Worm (Caenorhabditis elegans) whole organism, young adult: ENCODE data around the gene haf-1.

ENCODE experiments used
- F22D6.2 ChIP-seq: sonication (generic microtip); optimal IDR thresholded peaks from 2 replicates; lab custom pipeline; 2016; ENCODE audit warnings: mild to moderate bottlenecking, missing genetic modification characterization, missing compliant biosample characterization
- F23B12.7 ChIP-seq: sonication (generic microtip); optimal IDR thresholded peaks from 2 replicates; lab custom pipeline; 2017; ENCODE audit warnings: missing genetic modification characterization, mild to moderate bottlenecking, missing compliant biosample characterization, antibody characterized with exemption, moderate library complexity; ENCODE audit not compliant: insufficient read depth
- F37B4.10 ChIP-seq: fragments of 200-800 bp; sonication (Bioruptor generic); IDR thresholded peaks from 2 replicates; pipeline ENCODE4 v1.3.6; 2022; ENCODE audit warnings: missing genetic modification characterization, missing compliant biosample characterization
- F49E8.2 ChIP-seq: sonication (generic microtip); optimal IDR thresholded peaks from 3 replicates; lab custom pipeline; 2017; ENCODE audit warnings: missing genetic modification characterization, mild to moderate bottlenecking, missing compliant biosample characterization, antibody characterized with exemption, moderate library complexity; ENCODE audit not compliant: insufficient read depth
- F55B11.4 ChIP-seq: sonication (generic microtip); optimal IDR thresholded peaks from 2 replicates; lab custom pipeline; 2016; ENCODE audit warnings: missing compliant biosample characterization, missing genetic modification characterization, borderline replicate concordance; ENCODE audit not compliant: insufficient read depth
- F57C9.4 ChIP-seq: sonication (generic microtip); optimal IDR thresholded peaks from 2 replicates; lab custom pipeline; 2017; ENCODE audit warnings: mild to moderate bottlenecking, missing genetic modification characterization, missing compliant biosample characterization
- T07F8.4 ChIP-seq: sonication (generic microtip); optimal IDR thresholded peaks from 2 replicates; lab custom pipeline; 2016; ENCODE audit warnings: mild to moderate bottlenecking, missing genetic modification characterization, moderate library complexity, missing compliant biosample characterization
- ZK185.1 ChIP-seq: sonication (generic microtip); optimal IDR thresholded peaks from 2 replicates; lab custom pipeline; 2016; ENCODE audit warnings: mild to moderate bottlenecking, missing genetic modification characterization, missing compliant biosample characterization; ENCODE audit not compliant: poor library complexity, severe bottlenecking
- ama-1 ChIP-seq, 3 experiments: fragments of 150-350 bp in 1 of 3; sonication (generic microtip) in 2 of 3; optimal IDR thresholded peaks; 2 replicates each; lab custom pipeline; 2014 to 2018; ENCODE audit warnings: missing biosample characterization in 2 of 3, missing genetic modification characterization in 2 of 3, missing genetic modification reagents in 2 of 3
- aptf-2 ChIP-seq: fragments of 200-800 bp; sonication (Bioruptor generic); conservative IDR thresholded peaks from 2 replicates; pipeline ENCODE4 v1.3.6; 2022; ENCODE audit warnings: missing genetic modification reagents, missing genetic modification characterization, missing compliant biosample characterization
- atf-7 ChIP-seq: sonication (generic microtip); optimal IDR thresholded peaks from 2 replicates; lab custom pipeline; 2017; ENCODE audit warnings: mild to moderate bottlenecking, missing genetic modification characterization, missing compliant biosample characterization
- athp-1 ChIP-seq: sonication (generic microtip); optimal IDR thresholded peaks from 2 replicates; lab custom pipeline; 2017; ENCODE audit warnings: mild to moderate bottlenecking, missing genetic modification characterization, missing compliant biosample characterization
- bed-2 ChIP-seq: fragments of 200-800 bp; sonication (Bioruptor generic); IDR thresholded peaks from 2 replicates; pipeline ENCODE4 v1.3.6; 2022; ENCODE audit warnings: missing genetic modification reagents, missing genetic modification characterization, missing compliant biosample characterization
- ceh-79 ChIP-seq: sonication (generic microtip); optimal IDR thresholded peaks from 2 replicates; lab custom pipeline; 2017; ENCODE audit warnings: mild to moderate bottlenecking, missing genetic modification characterization, missing compliant biosample characterization
- dpl-1 ChIP-seq: fragments of 150-350 bp; optimal IDR thresholded peaks from 2 replicates; lab custom pipeline; 2014; ENCODE audit warnings: missing biosample characterization, missing genetic modification reagents, missing genetic modification characterization
- efl-1 ChIP-seq: fragments of 150-350 bp; optimal IDR thresholded peaks from 2 replicates; lab custom pipeline; 2014; ENCODE audit warnings: missing biosample characterization, missing genetic modification reagents, missing genetic modification characterization
- egl-44 ChIP-seq: fragments of 200-800 bp; sonication (Bioruptor generic); IDR thresholded peaks from 2 replicates; pipeline ENCODE4 v1.3.6; 2022; ENCODE audit warnings: missing genetic modification reagents, missing genetic modification characterization, missing compliant biosample characterization
- hmg-1.2 ChIP-seq: fragments of 200-800 bp; sonication (Bioruptor generic); IDR thresholded peaks from 2 replicates; pipeline ENCODE4 v1.3.6; 2022; ENCODE audit warnings: missing genetic modification reagents, missing genetic modification characterization, missing compliant biosample characterization
- lin-54 ChIP-seq: fragments of 200-800 bp; sonication (Bioruptor generic); optimal IDR thresholded peaks from 2 replicates; lab custom pipeline; 2018; ENCODE audit warnings: mild to moderate bottlenecking, missing genetic modification characterization, missing compliant biosample characterization
- lsy-27 ChIP-seq: sonication (generic microtip); optimal IDR thresholded peaks from 2 replicates; lab custom pipeline; 2017; ENCODE audit warnings: missing genetic modification characterization, mild to moderate bottlenecking, missing compliant biosample characterization, antibody characterized with exemption, missing genotype, borderline replicate concordance; ENCODE audit not compliant: insufficient read depth
- madf-6 ChIP-seq: fragments of 200-800 bp; sonication (Bioruptor generic); IDR thresholded peaks from 2 replicates; pipeline ENCODE4 v1.3.6; 2022; ENCODE audit warnings: missing genetic modification reagents, missing genetic modification characterization, missing compliant biosample characterization
- madf-8 ChIP-seq: fragments of 200-800 bp; sonication (Bioruptor generic); conservative IDR thresholded peaks from 2 replicates; pipeline ENCODE4 v1.3.6; 2022; ENCODE audit warnings: missing genetic modification reagents, missing genetic modification characterization, missing compliant biosample characterization
- nhr-80 ChIP-seq: sonication (generic microtip); optimal IDR thresholded peaks from 2 replicates; lab custom pipeline; 2016; ENCODE audit warnings: missing genetic modification characterization, missing compliant biosample characterization
- nhr-90 ChIP-seq: sonication (generic microtip); optimal IDR thresholded peaks from 2 replicates; lab custom pipeline; 2016; ENCODE audit warnings: missing genotype, mild to moderate bottlenecking, missing genetic modification characterization, missing compliant biosample characterization
- rcor-1 ChIP-seq: fragments of 200-800 bp; sonication (Bioruptor generic); IDR thresholded peaks from 2 replicates; pipeline ENCODE4 v1.3.6; 2022; ENCODE audit warnings: missing genetic modification reagents, missing genetic modification characterization, missing compliant biosample characterization
- rec-8 ChIP-seq, 2 experiments: sonication (generic microtip); optimal IDR thresholded peaks; 2 replicates each; lab custom pipeline; 2016; ENCODE audit warnings: mild to moderate bottlenecking in 2 of 2, missing genetic modification characterization in 2 of 2, missing genetic modification reagents in 2 of 2, missing genotype in 2 of 2, missing biosample characterization in 1 of 2, missing compliant biosample characterization in 1 of 2, moderate library complexity in 1 of 2
- sdz-38 ChIP-seq: sonication (generic microtip); optimal IDR thresholded peaks from 2 replicates; lab custom pipeline; 2016; ENCODE audit warnings: missing genotype, missing genetic modification characterization, missing compliant biosample characterization
- snpc-3.4 ChIP-seq: sonication (generic microtip); optimal IDR thresholded peaks from 2 replicates; lab custom pipeline; 2017; ENCODE audit warnings: missing genetic modification characterization, mild to moderate bottlenecking, missing compliant biosample characterization, antibody characterized with exemption, moderate library complexity, missing genotype, missing genetic modification reagents
- tlf-1 ChIP-seq: fragments of 200-800 bp; sonication (Bioruptor generic); optimal IDR thresholded peaks from 2 replicates; lab custom pipeline; 2018; ENCODE audit warnings: mild to moderate bottlenecking, missing genetic modification characterization, missing compliant biosample characterization
- unc-130 ChIP-seq: sonication (generic microtip); optimal IDR thresholded peaks from 2 replicates; lab custom pipeline; 2016; ENCODE audit warnings: missing genetic modification reagents, missing genetic modification characterization, missing compliant biosample characterization
- ztf-18 ChIP-seq: sonication (generic microtip); optimal IDR thresholded peaks from 2 replicates; lab custom pipeline; 2016; ENCODE audit warnings: missing genotype, mild to moderate bottlenecking, missing genetic modification characterization, missing compliant biosample characterization
- ztf-3 ChIP-seq: fragments of 200-800 bp; sonication (Bioruptor generic); optimal IDR thresholded peaks from 2 replicates; lab custom pipeline; 2018; ENCODE audit warnings: mild to moderate bottlenecking, missing genetic modification characterization, missing compliant biosample characterization

haf-1 gene

DNA sequence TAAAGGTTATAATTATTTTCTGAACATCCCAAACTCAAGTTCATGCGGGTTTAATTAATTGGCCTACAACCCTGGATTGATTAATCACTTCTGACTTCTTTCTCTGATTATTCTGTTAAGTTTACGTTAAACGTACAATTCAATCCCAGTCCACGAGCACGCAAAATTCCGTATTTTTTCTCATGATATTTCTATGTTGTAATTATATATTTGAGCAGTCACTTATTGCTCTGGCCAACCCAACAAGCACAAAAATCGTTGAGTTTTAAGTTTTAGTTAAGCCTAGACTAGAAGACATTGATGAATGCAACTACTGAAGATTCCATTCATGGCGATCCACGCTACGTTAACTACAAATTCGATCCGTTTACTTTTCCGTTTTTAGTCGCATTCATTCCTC, 19.7 kb downstream of the haf-1 start, which contains the start of gene sru-15:
Gene sru-15 (plus strand): TSS at position 301 of the 400 bp plus-strand sequence.
- TF ChIP-seq efl-1 (GFP tag; lab: Kevin White, UChicago) (no peak), F55B11.4 (tag; lab: Kevin White, UChicago) (no peak), F49E8.2 (no peak), ztf-18 (tag; lab: Kevin White, UChicago) (no peak), nhr-90 (no peak), F22D6.2 (tag; lab: Kevin White, UChicago) (no peak)
- TF ChIP-seq, all 124 proteins: peak for 0

DNA sequence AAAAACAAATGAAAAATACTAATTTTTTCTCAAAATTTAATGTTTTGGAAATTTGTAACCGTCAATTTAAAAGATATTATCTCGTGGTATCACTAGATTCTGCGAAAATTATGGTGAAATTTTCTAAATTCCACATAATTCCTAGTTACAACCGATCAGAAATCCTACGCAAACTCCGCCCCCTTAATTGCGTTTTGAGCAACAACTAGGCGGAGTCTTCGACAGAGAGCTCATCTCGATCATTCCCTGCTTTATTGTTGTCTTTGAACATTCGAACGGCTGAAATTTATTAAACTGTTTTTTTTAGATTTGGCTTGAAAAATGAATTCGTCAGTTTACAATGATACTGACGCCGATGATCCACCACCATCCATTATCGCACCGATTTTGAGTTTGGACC, 23.2 kb downstream of the haf-1 start, which contains the start of gene T02D1.4:
Gene T02D1.4 (plus strand): TSS at position 301 of the 400 bp plus-strand sequence.
- TF ChIP-seq lsy-27 (no peak), hmg-1.2 (GFP tag; lab: Robert Waterston, UW) (no peak), F23B12.7 (tag; lab: Kevin White, UChicago) (no peak), madf-6 (GFP tag; lab: Robert Waterston, UW) (no peak), ZK185.1 (tag; lab: Kevin White, UChicago) (no peak), atf-7 (no peak), madf-8 (GFP tag; lab: Robert Waterston, UW) (no peak)
- TF ChIP-seq, all 124 proteins: peak for 0

- no peak for TF ChIP-seq F37B4.10 (GFP tag; lab: Robert Waterston, UW)
- TF ChIP-seq sdz-38 (tag; lab: Kevin White, UChicago) = no peak
- no peak for TF ChIP-seq tlf-1 (GFP tag; lab: Kevin White, UChicago)
- peak; percentile 54 for TF ChIP-seq nhr-80 (tag; lab: Kevin White, UChicago)
Observed at ce11 chrIV:17405530-17405929, 29.3 kb downstream of the haf-1 start, which contains the start of gene pmp-4. Gene pmp-4 (minus strand): TSS chrIV:17405630.

DNA sequence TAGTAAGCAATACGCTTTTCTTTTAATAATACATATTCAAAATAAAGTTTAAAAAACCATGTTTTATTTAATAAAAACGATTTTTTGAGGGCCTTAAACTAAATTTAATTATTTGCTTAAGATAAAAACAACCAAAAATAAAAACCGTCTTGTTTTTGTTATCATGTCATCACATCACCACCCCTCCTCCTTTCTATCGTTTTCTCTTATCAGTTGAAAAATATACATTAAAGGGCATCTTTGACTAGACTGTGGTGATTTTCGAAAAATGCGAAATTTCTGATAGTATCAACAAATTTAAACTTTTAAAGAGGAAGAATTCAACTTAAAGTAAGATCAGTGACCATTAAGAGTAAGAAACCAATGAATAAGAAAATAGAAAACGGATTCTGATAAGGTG, 29.9 kb downstream of the haf-1 start:
- no peak for TF ChIP-seq ama-1 (optimal IDR thresholded peaks at IDR 0.05; lab: Kevin White, UChicago)
- no peak for TF ChIP-seq ama-1 (GFP tag; optimal IDR thresholded peaks at IDR 0.05; lab: Kevin White, UChicago)
- TF ChIP-seq lin-54 = no peak
- TF ChIP-seq egl-44 (GFP tag; lab: Robert Waterston, UW) = no peak

- no peak for TF ChIP-seq T07F8.4 (tag; lab: Kevin White, UChicago)
Observed at ce11 chrIV:17407025-17407424, 30.8 kb downstream of the haf-1 start, which contains the start of gene T02D1.7. Gene T02D1.7 (minus strand): TSS chrIV:17407125.

ce11 chrIV:17407491-17407890, 31.3 kb downstream of the haf-1 start, which contains the start of gene T02D1.9:
Gene T02D1.9 (minus strand): TSS chrIV:17407591.
- TF ChIP-seq bed-2 (GFP tag; lab: Robert Waterston, UW) (no peak), rcor-1 (no peak), unc-130 (no peak), F57C9.4 (tag; lab: Kevin White, UChicago) (no peak), athp-1 (tag; lab: Kevin White, UChicago) (no peak), aptf-2 (GFP tag; lab: Robert Waterston, UW) (no peak), rec-8 (tag; optimal IDR thresholded peaks at IDR 0.05; lab: Kevin White, UChicago) (no peak), ztf-3 (GFP tag; lab: Kevin White, UChicago) (no peak), dpl-1 (GFP tag; lab: Kevin White, UChicago) (no peak), snpc-3.4 (tag; lab: Kevin White, UChicago) (no peak), ceh-79 (tag; lab: Kevin White, UChicago) (no peak)
- TF ChIP-seq, all 124 proteins: peak for 0
